Fruit fly (Drosophila melanogaster) whole organism, pupa: ENCODE measurements around the gene Cdc23.
A peak's percentile ranks its signal among the peaks of the same experiment; 100 is the strongest.

Experiments
- CG10348 ChIP-seq: fragments of 200-800 bp; sonication (Bioruptor generic); IDR thresholded peaks from 2 replicates; pipeline ENCODE4 v1.3.6; 2022; ENCODE audit warnings: missing biosample characterization, missing genetic modification characterization
- CG12605 ChIP-seq: fragments of 200-800 bp; sonication (Bioruptor generic); IDR thresholded peaks from 2 replicates; pipeline ENCODE4 v1.3.6; 2022; ENCODE audit warnings: missing biosample characterization, missing genetic modification characterization
- CG13204 ChIP-seq: fragments of 200-800 bp; sonication (Bioruptor generic); optimal IDR thresholded peaks from 2 replicates; lab custom pipeline; 2018; ENCODE audit warnings: missing biosample characterization, mild to moderate bottlenecking, missing genetic modification characterization, moderate library complexity
- CG14655 ChIP-seq: fragments of 200-800 bp; sonication (Bioruptor generic); optimal IDR thresholded peaks from 3 replicates; lab custom pipeline; 2017; ENCODE audit warnings: mild to moderate bottlenecking, missing biosample characterization, missing genetic modification reagents, missing genetic modification characterization
- CG15710 ChIP-seq: fragments of 200-800 bp; sonication (Bioruptor generic); optimal IDR thresholded peaks from 2 replicates; lab custom pipeline; 2018; ENCODE audit warnings: missing biosample characterization, mild to moderate bottlenecking, missing genetic modification characterization, moderate library complexity
- CG17806 ChIP-seq: fragments of 200-800 bp; sonication (Bioruptor generic); optimal IDR thresholded peaks from 2 replicates; lab custom pipeline; 2018; ENCODE audit warnings: missing biosample characterization, mild to moderate bottlenecking, missing genetic modification characterization, moderate library complexity
- CG32121 ChIP-seq: fragments of 200-800 bp; sonication (Bioruptor generic); IDR thresholded peaks from 2 replicates; pipeline ENCODE4 v1.3.6; 2022; ENCODE audit warnings: missing biosample characterization, missing genetic modification characterization
- CG34367 ChIP-seq: fragments of 200-800 bp; sonication (Bioruptor generic); optimal IDR thresholded peaks from 2 replicates; lab custom pipeline; 2018; ENCODE audit warnings: missing biosample characterization, mild to moderate bottlenecking, missing genetic modification characterization
- CG4496 ChIP-seq: fragments of 200-800 bp; sonication (Bioruptor generic); IDR thresholded peaks from 3 replicates; pipeline ENCODE4 v1.3.6; 2022; ENCODE audit warnings: missing biosample characterization, missing genetic modification characterization
- CG8159 ChIP-seq: fragments of 200-800 bp; sonication (Bioruptor generic); optimal IDR thresholded peaks from 3 replicates; lab custom pipeline; 2018; ENCODE audit warnings: missing biosample characterization, mild to moderate bottlenecking, missing genetic modification characterization, moderate library complexity
- CG8301 ChIP-seq: fragments of 200-800 bp; sonication (Bioruptor generic); optimal IDR thresholded peaks from 2 replicates; lab custom pipeline; 2018; ENCODE audit warnings: missing biosample characterization, mild to moderate bottlenecking, missing genetic modification characterization
- CG9948 ChIP-seq: fragments of 200-800 bp; sonication (Bioruptor generic); optimal IDR thresholded peaks from 2 replicates; lab custom pipeline; 2018; ENCODE audit warnings: missing biosample characterization, mild to moderate bottlenecking, missing genetic modification characterization, moderate library complexity
- D1 ChIP-seq: fragments of 200-800 bp; sonication (Bioruptor generic); optimal IDR thresholded peaks from 2 replicates; lab custom pipeline; 2018; ENCODE audit warnings: missing biosample characterization, mild to moderate bottlenecking, missing genetic modification characterization, moderate library complexity
- EcR ChIP-seq: fragments of 200-800 bp; sonication (Bioruptor generic); optimal IDR thresholded peaks from 3 replicates; lab custom pipeline; 2019; ENCODE audit warnings: missing biosample characterization, missing genetic modification characterization, mild to moderate bottlenecking, moderate library complexity, missing genetic modification reagents
- Ets98B ChIP-seq: fragments of 200-800 bp; sonication (Bioruptor generic); IDR thresholded peaks from 2 replicates; pipeline ENCODE4 v1.3.6; 2022; ENCODE audit warnings: missing biosample characterization, missing genetic modification characterization
- Pif1A ChIP-seq: fragments of 200-800 bp; sonication (Bioruptor generic); optimal IDR thresholded peaks from 3 replicates; lab custom pipeline; 2016; ENCODE audit warnings: missing biosample characterization, missing genetic modification characterization
- Pif1B ChIP-seq: fragments of 200-800 bp; sonication (Bioruptor generic); optimal IDR thresholded peaks from 3 replicates; lab custom pipeline; 2016; ENCODE audit warnings: missing biosample characterization, missing genetic modification characterization
- Snoo ChIP-seq: fragments of 200-800 bp; sonication (Bioruptor generic); optimal IDR thresholded peaks from 3 replicates; lab custom pipeline; 2017; ENCODE audit warnings: missing biosample characterization, mild to moderate bottlenecking, missing genetic modification characterization, inconsistent platforms
- fd96Ca ChIP-seq: fragments of 200-800 bp; sonication (Bioruptor generic); IDR thresholded peaks from 3 replicates; pipeline ENCODE4 v1.3.6; 2022; ENCODE audit warnings: missing biosample characterization, missing genetic modification characterization
- gl ChIP-seq: fragments of 200-800 bp; sonication (Bioruptor generic); optimal IDR thresholded peaks from 2 replicates; lab custom pipeline; 2018; ENCODE audit warnings: missing biosample characterization, mild to moderate bottlenecking, missing genetic modification characterization
- rn ChIP-seq: fragments of 200-800 bp; sonication (Bioruptor generic); IDR thresholded peaks from 2 replicates; pipeline ENCODE4 v1.3.6; 2022; ENCODE audit warnings: missing biosample characterization, missing genetic modification characterization

Cdc23 gene

DNA sequence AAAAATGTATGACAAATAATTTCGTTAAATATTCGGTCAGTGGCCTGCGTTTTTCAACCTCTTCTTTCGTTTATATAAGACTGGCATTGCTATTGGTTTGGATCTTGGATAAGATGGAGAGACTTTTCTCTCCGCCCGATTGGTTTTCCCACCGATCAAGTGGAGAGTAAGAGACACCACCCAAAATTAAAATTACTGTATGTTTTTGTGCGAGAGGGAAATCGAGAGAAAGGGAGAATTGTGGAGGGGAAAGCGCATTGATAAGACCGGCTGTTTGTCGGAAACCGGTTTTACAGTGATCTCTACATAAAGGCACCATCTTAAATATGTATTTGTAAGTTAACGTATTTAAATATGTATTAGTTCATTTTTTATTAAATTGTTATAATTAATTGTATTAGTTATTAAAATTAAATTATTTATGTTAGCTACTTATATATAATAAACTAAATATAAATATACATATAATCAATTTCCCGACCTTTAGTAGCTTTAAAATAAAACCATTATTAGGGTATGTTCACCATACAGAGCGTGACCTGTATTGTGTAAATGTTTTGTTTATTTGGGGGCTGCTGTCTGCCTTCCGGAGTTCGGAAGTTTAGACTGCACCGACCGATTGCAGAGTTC, 35.4 kb downstream of the Cdc23 start, which contains the start of gene CG34007:
CG34007 (plus strand) TSS at position 608 of the 630 bp plus-strand sequence.
- TF ChIP-seq Pif1B (GFP tag; lab: Kevin White, UChicago) (no peak), Ets98B (GFP tag; lab: Robert Waterston, UW) (peak; percentile 18; the same call in 1 of the 2 replicates), CG13204 (GFP tag; lab: Kevin White, UChicago) (no peak), CG32121 (GFP tag; lab: Robert Waterston, UW) (no peak), fd96Ca (GFP tag; lab: Robert Waterston, UW) (no peak), CG8301 (tag; lab: Kevin White, UChicago) (peak; percentile 47), CG17806 (no peak), Pif1A (no peak), D1 (no peak), CG10348 (GFP tag; lab: Robert Waterston, UW) (no peak), rn (GFP tag; lab: Robert Waterston, UW) (no peak), CG4496 (GFP tag; lab: Robert Waterston, UW) (no peak), CG14655 (GFP tag; lab: Kevin White, UChicago) (peak; percentile 69), CG8159 (tag; lab: Kevin White, UChicago) (peak; percentile 23), CG9948 (tag; lab: Kevin White, UChicago) (peak; percentile 25), Snoo (tag; lab: Kevin White, UChicago) (no peak), CG34367 (no peak), CG15710 (peak; percentile 29), CG12605 (no peak), EcR (GFP tag; lab: Kevin White, UChicago) (no peak), gl (tag; lab: Kevin White, UChicago) (no peak)
